Fruit fly (Drosophila melanogaster): Measurements from ENCODE around the gene CG13877.

DNA sequence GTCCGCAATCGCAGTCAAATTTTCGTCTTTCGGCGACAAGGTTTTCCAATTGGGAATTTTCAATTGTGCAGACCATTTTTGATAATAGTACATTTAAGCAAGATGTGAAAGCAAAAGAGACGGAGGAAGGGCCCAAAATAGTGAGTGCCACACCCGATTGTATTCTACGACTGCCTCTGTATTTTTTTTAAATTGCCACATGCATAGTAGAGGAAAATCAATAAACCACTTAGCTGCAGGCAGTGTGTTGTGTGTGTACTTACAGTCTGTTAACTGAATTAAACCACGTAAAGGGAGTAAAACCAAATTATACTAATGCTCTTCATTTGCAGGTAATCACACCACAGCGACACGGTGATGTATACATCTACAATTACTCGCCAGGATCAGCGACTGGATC is 46.1 kb upstream of the CG13877 start:
- TF ChIP-seq CTCF (optimal IDR thresholded peaks at IDR 0.05) (no peak), CG8478 (optimal IDR thresholded peaks at IDR 0.05) (no peak)

All from S2 (cell line).